Fruit fly (Drosophila melanogaster): ENCODE results near the gene Arglu1.

Arglu1 gene

DNA sequence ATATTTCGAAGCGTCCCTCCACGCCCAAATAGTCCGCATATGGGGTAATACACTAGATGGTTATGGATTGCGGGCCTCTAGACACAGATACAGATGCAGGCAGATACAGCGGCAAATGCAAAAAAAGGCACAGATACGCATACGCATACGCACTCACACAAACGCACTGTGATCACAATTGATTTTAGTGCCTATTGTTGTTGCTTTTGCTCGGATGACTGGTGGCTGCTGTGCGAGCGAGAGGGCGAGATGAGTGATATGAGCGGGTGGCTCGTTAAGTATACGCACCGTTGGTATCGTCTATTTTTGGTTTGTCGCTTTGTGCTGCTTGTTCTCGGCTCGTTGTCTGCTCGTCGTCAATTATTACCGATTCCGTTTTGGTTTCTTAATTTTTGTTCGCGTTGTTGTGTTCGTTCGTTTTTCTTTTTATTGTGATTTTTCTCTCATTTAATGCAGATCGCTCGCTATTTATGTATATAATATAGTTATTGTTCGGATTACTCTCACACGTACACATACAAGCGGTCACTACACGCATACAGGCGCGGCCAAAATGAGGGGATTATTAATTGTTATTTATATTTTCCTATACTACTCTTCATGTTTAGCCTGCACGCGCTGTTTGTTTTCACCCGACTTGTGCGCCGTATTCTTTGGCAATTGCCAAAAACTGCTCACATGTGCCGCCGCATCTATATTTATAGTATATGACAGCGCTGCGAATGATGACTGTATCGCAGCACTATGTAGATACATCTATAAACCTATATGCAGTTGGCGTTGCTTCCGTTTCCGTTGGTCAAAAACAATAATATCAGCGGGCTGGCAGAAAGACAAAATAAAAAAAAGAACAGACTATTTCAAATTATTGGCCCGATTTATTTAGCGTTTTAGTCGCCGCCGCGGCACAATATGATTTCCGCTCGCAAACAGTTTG is 30.3 kb downstream of the Arglu1 start:
- TF ChIP-seq CG6808 (GFP tag; optimal IDR thresholded peaks at IDR 0.05) (peak; percentile 29), dac (GFP tag; optimal IDR thresholded peaks at IDR 0.05) (no peak), CG6163 (GFP tag; IDR thresholded peaks at IDR 0.05) (peak; percentile 47; the same call in 2 of the 3 replicates), ss (GFP tag; optimal IDR thresholded peaks at IDR 0.05) (peak; percentile 36 to 37), eg (GFP tag; IDR thresholded peaks at IDR 0.05) (0 out of 3 replicates have a peak, but pooled peaks have one; percentile 24), CG3919 (GFP tag; optimal IDR thresholded peaks at IDR 0.05) (peak; percentile 5), salr (GFP tag; optimal IDR thresholded peaks at IDR 0.05) (peak in 1 of 2 experiments; percentile 22), CG1621 (tag; optimal IDR thresholded peaks at IDR 0.05) (peak; percentile 38), esn (GFP tag; optimal IDR thresholded peaks at IDR 0.05) (no peak), dsx (GFP tag; optimal IDR thresholded peaks at IDR 0.05; ENCODE audit: poor library complexity, severe bottlenecking) (peak; percentile 30), Eip78C (GFP tag) (peak; percentile 76), CG8119 (GFP tag; IDR thresholded peaks at IDR 0.05) (no peak), CG10669 (GFP tag; optimal IDR thresholded peaks at IDR 0.05) (peak; percentile 2), fkh (GFP tag; optimal IDR thresholded peaks at IDR 0.05) (peak; percentile 37)

dm6 chr2L:9906641-9907040 is 31.3 kb downstream of the Arglu1 start:
- TF ChIP-seq acj6 (GFP tag; optimal IDR thresholded peaks at IDR 0.05) (no peak), CG6276 (GFP tag; optimal IDR thresholded peaks at IDR 0.05) (peak; percentile 29), CG9139 (GFP tag; optimal IDR thresholded peaks at IDR 0.05) (no peak), Eip78C (GFP tag) (peak; percentile 71), CG10631 (GFP tag; optimal IDR thresholded peaks at IDR 0.05) (peak; percentile 18), OdsH (GFP tag; optimal IDR thresholded peaks at IDR 0.05) (no peak), topi (GFP tag; optimal IDR thresholded peaks at IDR 0.05) (no peak), achi (GFP tag; optimal IDR thresholded peaks at IDR 0.05) (peak; percentile 30), Ets21C (GFP tag; optimal IDR thresholded peaks at IDR 0.05) (no peak), CG8119 (GFP tag; IDR thresholded peaks at IDR 0.05) (no peak), CG8632 (GFP tag; optimal IDR thresholded peaks at IDR 0.05) (no peak), CG11902 (GFP tag; optimal IDR thresholded peaks at IDR 0.05) (no peak), CG11294 (GFP tag; IDR thresholded peaks at IDR 0.05) (peak; percentile 66), Eip75B (GFP tag; optimal IDR thresholded peaks at IDR 0.05) (no peak), CG1621 (tag; optimal IDR thresholded peaks at IDR 0.05) (no peak), dac (GFP tag; optimal IDR thresholded peaks at IDR 0.05) (no peak), CG15336 (GFP tag; IDR thresholded peaks at IDR 0.05) (peak; percentile 50; the same call in 1 of the 2 replicates), eg (GFP tag; IDR thresholded peaks at IDR 0.05) (peak; percentile 74), Eip93F (GFP tag; optimal IDR thresholded peaks at IDR 0.05) (no peak), CG11762 (GFP tag; optimal IDR thresholded peaks at IDR 0.05; ENCODE audit: insufficient read depth) (no peak), salr (GFP tag; optimal IDR thresholded peaks at IDR 0.05) (no peak), fd59A (GFP tag; optimal IDR thresholded peaks at IDR 0.05) (no peak), CG6792 (GFP tag; optimal IDR thresholded peaks at IDR 0.05) (no peak), CG6163 (GFP tag; IDR thresholded peaks at IDR 0.05) (peak; percentile 78), ss (GFP tag; optimal IDR thresholded peaks at IDR 0.05) (no peak), Lpt (GFP tag; optimal IDR thresholded peaks at IDR 0.05) (no peak), fkh (GFP tag; optimal IDR thresholded peaks at IDR 0.05) (no peak), Met (GFP tag; optimal IDR thresholded peaks at IDR 0.05) (no peak), pdm3 (GFP tag; optimal IDR thresholded peaks at IDR 0.05) (no peak), CG32006 (GFP tag; optimal IDR thresholded peaks at IDR 0.05) (no peak), lz (GFP tag; optimal IDR thresholded peaks at IDR 0.05) (no peak), CG6854 (GFP tag; optimal IDR thresholded peaks at IDR 0.05) (no peak), CG6808 (GFP tag; optimal IDR thresholded peaks at IDR 0.05) (no peak), cyc (GFP tag; optimal IDR thresholded peaks at IDR 0.05) (no peak), Hr39 (GFP tag; optimal IDR thresholded peaks at IDR 0.05) (no peak), CG3919 (GFP tag; optimal IDR thresholded peaks at IDR 0.05) (peak; percentile 22), CG3032 (tag; optimal IDR thresholded peaks at IDR 0.05) (peak; percentile 47), CG34406 (GFP tag; optimal IDR thresholded peaks at IDR 0.05) (no peak), spab (GFP tag; optimal IDR thresholded peaks at IDR 0.05) (no peak), Ets96B (tag; optimal IDR thresholded peaks at IDR 0.05) (peak; percentile 53), Blimp-1 (GFP tag; optimal IDR thresholded peaks at IDR 0.05) (no peak), Sox102F (GFP tag; optimal IDR thresholded peaks at IDR 0.05) (no peak), Hr4 (GFP tag; optimal IDR thresholded peaks at IDR 0.05) (peak; percentile 39)
